Fruit fly (Drosophila melanogaster) whole organism, larva: ENCODE measurements around the gene CG17362.
A peak's percentile ranks its signal among the peaks of the same experiment; 100 is the strongest.

Source experiments
- noc ChIP-seq: fragments of 200-800 bp; sonication (Bioruptor generic); optimal IDR thresholded peaks from 3 replicates; lab custom pipeline; 2019; ENCODE audit warnings: missing biosample characterization, mild to moderate bottlenecking, missing genetic modification characterization, moderate library complexity

The CG17362 gene

dm6 chr3L:13986330-13986729 is at the start of gene CG17362:
Gene CG17362, plus strand, starts transcription at chr3L:13986620.
- no peak for TF ChIP-seq noc (tag; lab: Kevin White, UChicago)

- TF ChIP-seq noc (tag; lab: Kevin White, UChicago): no peak
Observed at dm6 chr3L:13936771-13937170, 49.6 kb upstream of the CG17362 start.

- TF ChIP-seq noc (tag; lab: Kevin White, UChicago): peak; percentile 92
Observed at dm6 chr3L:13938470-13939150, 47.8 kb upstream of the CG17362 start.

dm6 chr3L:13939151-13939499 is 47.3 kb upstream of the CG17362 start, which contains the start of gene CG32137:
Gene CG32137, plus strand, starts transcription at chr3L:13939250.
- TF ChIP-seq noc (tag; lab: Kevin White, UChicago): no peak

- TF ChIP-seq noc (tag; lab: Kevin White, UChicago): no peak
Observed at dm6 chr3L:13946003-13946402, 40.4 kb upstream of the CG17362 start.

- no peak for TF ChIP-seq noc (tag; lab: Kevin White, UChicago)
Observed at dm6 chr3L:13949440-13950066, 36.9 kb upstream of the CG17362 start.

dm6 chr3L:13951564-13951963 is 34.9 kb upstream of the CG17362 start:
- TF ChIP-seq noc (tag; lab: Kevin White, UChicago): no peak

dm6 chr3L:13952484-13953048 is 33.9 kb upstream of the CG17362 start:
- no peak for TF ChIP-seq noc (tag; lab: Kevin White, UChicago)

- TF ChIP-seq noc (tag; lab: Kevin White, UChicago): no peak
Observed at dm6 chr3L:13956667-13957066, 29.8 kb upstream of the CG17362 start.

- peak; percentile 54 for TF ChIP-seq noc (tag; lab: Kevin White, UChicago)
Observed at dm6 chr3L:13957212-13957668, 29.2 kb upstream of the CG17362 start.

- TF ChIP-seq noc (tag; lab: Kevin White, UChicago): no peak
Observed at dm6 chr3L:13957789-13958188, 28.6 kb upstream of the CG17362 start.

dm6 chr3L:13964635-13965501 is 21.6 kb upstream of the CG17362 start, which contains the start of the genes Meics, Nxf3 and ssp2:
Gene Meics, minus strand, starts transcription at chr3L:13964702.
Gene Nxf3, plus strand, starts transcription at chr3L:13965203.
Gene ssp2, plus strand, starts transcription at chr3L:13965203.
- no peak for TF ChIP-seq noc (tag; lab: Kevin White, UChicago)

- TF ChIP-seq noc (tag; lab: Kevin White, UChicago): no peak
Observed at dm6 chr3L:13965502-13965843, 20.9 kb upstream of the CG17362 start.

dm6 chr3L:13973377-13974111 is 12.9 kb upstream of the CG17362 start, which contains the start of the genes CG13738 and Hsc70-1:
Gene CG13738, minus strand, starts transcription at chr3L:13973477.
Gene Hsc70-1, plus strand, starts transcription at chr3L:13974061.
- TF ChIP-seq noc (tag; lab: Kevin White, UChicago): no peak

- TF ChIP-seq noc (tag; lab: Kevin White, UChicago): no peak
Observed at dm6 chr3L:13982516-13982915, 3.9 kb upstream of the CG17362 start.
